Fruit fly (Drosophila melanogaster) Kc167 (cell line): ENCODE measurements around the gene Ns4.

Experiments used
- Myc ChIP-seq: fragments of >200 bp; optimal IDR thresholded peaks from 2 replicates; lab custom pipeline; 2017; ENCODE audit warnings: missing external identifiers
- Sin3A ChIP-seq: fragments of >200 bp; optimal IDR thresholded peaks from 2 replicates; lab custom pipeline; 2018; ENCODE audit warnings: missing external identifiers
- h ChIP-seq: fragments of >200 bp; optimal IDR thresholded peaks from 3 replicates; lab custom pipeline; 2018; ENCODE audit warnings: missing external identifiers
- insv ChIP-seq: fragments of >200 bp; optimal IDR thresholded peaks from 3 replicates; lab custom pipeline; 2018; ENCODE audit warnings: missing external identifiers
- psq ChIP-seq: fragments of >200 bp; optimal IDR thresholded peaks from 2 replicates; lab custom pipeline; 2017; ENCODE audit warnings: missing external identifiers
- ttk ChIP-seq: sonication (Bioruptor generic); optimal IDR thresholded peaks from 2 replicates; lab custom pipeline; 2017; ENCODE audit warnings: missing external identifiers

- TF ChIP-seq psq (lab: Kevin White, UChicago) (no peak), h (lab: Kevin White, UChicago) (no peak), Myc (lab: Kevin White, UChicago) (no peak), Sin3A (lab: Kevin White, UChicago) (no peak), insv (lab: Kevin White, UChicago) (no peak), ttk (no peak)
Measured at dm6 chr2L:20792521-20792920, 40.2 kb downstream of the Ns4 start.
